Worm (Caenorhabditis elegans) whole organism, early embryonic: ENCODE measurements around the gene srbc-70.

Experiments used
- B0310.2 ChIP-seq: sonication (generic microtip); optimal IDR thresholded peaks from 2 replicates; lab custom pipeline; 2016; ENCODE audit warnings: mild to moderate bottlenecking, missing genetic modification characterization, missing compliant biosample characterization
- F13C5.2 ChIP-seq: sonication (generic microtip); optimal IDR thresholded peaks from 2 replicates; lab custom pipeline; 2017; ENCODE audit warnings: mild to moderate bottlenecking, missing genetic modification characterization, inconsistent platforms, missing compliant biosample characterization
- aly-1 ChIP-seq: sonication (generic microtip); optimal IDR thresholded peaks from 2 replicates; lab custom pipeline; 2016; ENCODE audit warnings: missing genetic modification characterization, missing compliant biosample characterization
- ama-1 ChIP-seq: fragments of 150-350 bp; optimal IDR thresholded peaks from 2 replicates; lab custom pipeline; 2014
- ceh-13 ChIP-seq: fragments of 200-800 bp; sonication (Bioruptor generic); optimal IDR thresholded peaks from 2 replicates; lab custom pipeline; 2018; ENCODE audit warnings: mild to moderate bottlenecking, missing genetic modification characterization, missing compliant biosample characterization
- ceh-36 ChIP-seq: sonication (generic microtip); optimal IDR thresholded peaks from 2 replicates; lab custom pipeline; 2016; ENCODE audit warnings: missing genetic modification characterization, inconsistent platforms, missing compliant biosample characterization
- ets-7 ChIP-seq: sonication (generic microtip); optimal IDR thresholded peaks from 2 replicates; lab custom pipeline; 2016; ENCODE audit warnings: missing genotype, missing genetic modification characterization, missing compliant biosample characterization
- flt-1 ChIP-seq: fragments of 200-800 bp; sonication (Bioruptor generic); IDR thresholded peaks from 2 replicates; pipeline ENCODE4 v1.3.6; 2022; ENCODE audit warnings: missing genetic modification characterization, missing compliant biosample characterization
- hmbx-1 ChIP-seq: sonication (generic microtip); optimal IDR thresholded peaks from 2 replicates; lab custom pipeline; 2016; ENCODE audit warnings: mild to moderate bottlenecking, missing genetic modification characterization, missing compliant biosample characterization
- hmg-4 ChIP-seq: fragments of 200-800 bp; sonication (Bioruptor generic); optimal IDR thresholded peaks from 2 replicates; lab custom pipeline; 2018; ENCODE audit warnings: mild to moderate bottlenecking, missing genetic modification characterization, missing compliant biosample characterization
- hnd-1 ChIP-seq: sonication (generic microtip); optimal IDR thresholded peaks from 2 replicates; lab custom pipeline; 2016; ENCODE audit warnings: missing genetic modification characterization, missing compliant biosample characterization
- pes-1 ChIP-seq: fragments of 200-800 bp; sonication (Bioruptor generic); IDR thresholded peaks from 2 replicates; pipeline ENCODE4 v1.3.6; 2022; ENCODE audit warnings: missing genetic modification reagents, missing genetic modification characterization, missing compliant biosample characterization
- scrt-1 ChIP-seq: fragments of 200-800 bp; sonication (Bioruptor generic); IDR thresholded peaks from 2 replicates; pipeline ENCODE4 v1.3.6; 2022; ENCODE audit warnings: missing genetic modification characterization, missing compliant biosample characterization
- sea-1 ChIP-seq: fragments of 200-800 bp; sonication (Bioruptor generic); conservative IDR thresholded peaks from 2 replicates; pipeline ENCODE4 v1.3.6; 2022; ENCODE audit warnings: missing genetic modification characterization, missing compliant biosample characterization
- tbx-11 ChIP-seq: fragments of 200-800 bp; sonication (Bioruptor generic); IDR thresholded peaks from 2 replicates; pipeline ENCODE4 v1.3.6; 2022; ENCODE audit warnings: missing genetic modification characterization, missing compliant biosample characterization
- tbx-37 ChIP-seq: fragments of 200-800 bp; sonication (Bioruptor generic); conservative IDR thresholded peaks from 2 replicates; pipeline ENCODE4 v1.3.6; 2022; ENCODE audit warnings: missing genetic modification reagents, missing genetic modification characterization, missing compliant biosample characterization
- tra-4 ChIP-seq: sonication (generic microtip); optimal IDR thresholded peaks from 2 replicates; lab custom pipeline; 2017; ENCODE audit warnings: missing genetic modification characterization, missing compliant biosample characterization

Gene srbc-70

DNA sequence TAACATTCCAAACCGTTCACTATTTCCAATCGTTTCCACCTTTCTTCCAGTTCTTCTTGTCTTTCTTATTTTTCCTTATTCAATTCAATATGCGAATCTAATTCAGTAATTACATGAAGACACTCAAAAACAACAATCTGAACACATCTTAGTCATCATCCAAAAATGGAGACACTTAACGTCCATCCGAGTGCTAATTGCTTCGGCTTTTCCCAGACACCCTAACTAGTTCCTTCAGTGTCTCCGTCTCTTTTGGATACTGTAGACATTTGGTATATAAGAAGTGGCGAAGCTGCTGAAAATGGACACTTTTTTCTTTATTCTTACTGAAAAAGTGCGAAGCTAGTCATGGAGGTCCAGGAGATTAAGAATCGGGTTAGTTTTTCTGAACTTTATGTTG lies 35.2 kb upstream of the srbc-70 start, which contains the start of gene col-33:
TSS of gene col-33 (plus strand) at position 301 of the 400 bp plus-strand sequence.
- TF ChIP-seq tbx-37 (GFP tag; lab: Robert Waterston, UW): no peak
- no peak for TF ChIP-seq hnd-1 (tag; lab: Kevin White, UChicago)
- no peak for TF ChIP-seq hmbx-1
- TF ChIP-seq tra-4: no peak
- no peak for TF ChIP-seq ama-1 (lab: Kevin White, UChicago)
- TF ChIP-seq hmg-4 (GFP tag; lab: Kevin White, UChicago): no peak
- no peak for TF ChIP-seq aly-1 (tag; lab: Kevin White, UChicago)
- no peak for TF ChIP-seq ceh-13 (GFP tag; lab: Kevin White, UChicago)
- TF ChIP-seq B0310.2 (tag; lab: Kevin White, UChicago): no peak
- TF ChIP-seq tbx-11 (GFP tag; lab: Robert Waterston, UW): no peak
- no peak for TF ChIP-seq scrt-1 (GFP tag; lab: Robert Waterston, UW)
- TF ChIP-seq pes-1: no peak

DNA sequence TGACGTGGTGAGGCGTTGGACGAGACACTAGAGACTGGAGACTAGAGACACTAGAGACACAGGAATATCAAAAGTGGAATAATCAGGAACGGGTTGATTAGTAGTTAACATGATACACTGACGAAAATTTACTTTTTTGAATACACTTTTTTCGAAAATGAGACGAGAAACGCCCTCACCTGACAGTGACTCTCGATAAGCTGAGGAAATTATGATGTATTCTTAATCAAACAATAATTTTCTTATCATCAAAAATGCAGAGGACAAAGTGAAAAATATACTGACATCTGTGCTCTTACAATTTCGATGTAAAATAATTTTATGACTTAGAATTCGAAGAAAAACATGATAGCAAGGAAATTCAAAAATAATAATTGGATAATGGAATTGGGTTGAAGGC lies 31.6 kb upstream of the srbc-70 start:
- no peak for TF ChIP-seq tbx-37 (GFP tag; lab: Robert Waterston, UW)
- TF ChIP-seq hnd-1 (tag; lab: Kevin White, UChicago): no peak
- no peak for TF ChIP-seq scrt-1 (GFP tag; lab: Robert Waterston, UW)
- TF ChIP-seq hmg-4 (GFP tag; lab: Kevin White, UChicago): no peak
- TF ChIP-seq ets-7 (tag; lab: Kevin White, UChicago): no peak
- TF ChIP-seq pes-1: no peak
- TF ChIP-seq ceh-13 (GFP tag; lab: Kevin White, UChicago): no peak
- no peak for TF ChIP-seq tra-4
- no peak for TF ChIP-seq ama-1 (lab: Kevin White, UChicago)
- TF ChIP-seq B0310.2 (tag; lab: Kevin White, UChicago): no peak
- no peak for TF ChIP-seq ceh-36 (tag; lab: Kevin White, UChicago)
- TF ChIP-seq hmbx-1: no peak
- TF ChIP-seq F13C5.2 (tag; lab: Kevin White, UChicago): no peak

DNA sequence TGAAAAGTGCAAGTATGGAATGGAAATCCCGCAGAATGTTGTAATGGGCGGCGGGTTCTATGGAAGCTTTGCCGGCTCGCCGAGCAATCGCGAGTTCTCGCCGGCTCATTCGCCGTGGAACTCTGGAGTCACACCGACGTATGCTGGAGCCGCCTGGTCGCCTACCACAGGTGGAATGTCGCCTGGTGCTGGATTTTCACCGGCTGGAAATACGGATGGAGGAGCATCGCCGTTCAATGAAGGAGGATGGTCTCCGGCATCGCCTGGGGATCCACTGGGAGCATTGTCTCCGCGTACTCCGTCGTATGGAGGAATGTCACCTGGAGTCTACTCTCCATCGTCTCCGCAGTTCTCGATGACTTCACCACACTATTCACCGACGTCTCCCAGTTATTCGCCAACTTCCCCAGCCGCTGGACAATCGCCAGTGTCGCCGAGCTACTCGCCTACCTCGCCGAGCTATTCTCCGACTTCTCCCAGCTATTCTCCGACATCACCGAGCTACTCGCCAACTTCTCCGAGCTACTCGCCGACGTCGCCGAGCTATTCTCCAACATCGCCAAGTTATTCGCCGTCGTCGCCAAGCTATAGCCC lies 27.3 kb upstream of the srbc-70 start:
- TF ChIP-seq scrt-1 (GFP tag; lab: Robert Waterston, UW): no peak
- TF ChIP-seq ets-7 (tag; lab: Kevin White, UChicago): no peak
- TF ChIP-seq ceh-13 (GFP tag; lab: Kevin White, UChicago): no peak
- TF ChIP-seq aly-1 (tag; lab: Kevin White, UChicago): peak; percentile 1
- TF ChIP-seq hnd-1 (tag; lab: Kevin White, UChicago): no peak
- TF ChIP-seq tra-4: no peak
- no peak for TF ChIP-seq tbx-11 (GFP tag; lab: Robert Waterston, UW)

DNA sequence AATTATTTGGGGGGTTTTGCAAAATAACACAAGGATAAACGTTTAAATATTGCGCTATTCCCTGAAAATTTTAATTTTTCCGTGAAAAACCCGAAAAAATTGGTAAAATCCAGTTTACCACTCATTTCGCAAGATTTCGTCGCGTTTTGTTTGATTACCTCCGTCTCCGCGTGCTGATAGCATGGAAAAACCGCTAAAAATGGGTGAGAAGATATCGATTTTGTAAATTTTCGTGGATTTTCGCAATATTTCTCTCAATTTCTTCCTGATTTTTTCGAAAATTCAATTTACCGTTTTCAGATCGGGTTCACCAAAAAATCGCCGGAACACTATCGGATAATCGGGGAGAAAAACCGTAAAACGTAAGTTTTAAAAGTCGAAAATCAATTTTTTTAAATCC lies 20.0 kb upstream of the srbc-70 start, which contains the start of gene ama-1:
TSS of gene ama-1 (plus strand) at position 301 of the 400 bp plus-strand sequence.
- TF ChIP-seq sea-1 (GFP tag; lab: Robert Waterston, UW) (no peak), ceh-13 (GFP tag; lab: Kevin White, UChicago) (no peak), hmg-4 (GFP tag; lab: Kevin White, UChicago) (no peak), ceh-36 (tag; lab: Kevin White, UChicago) (no peak), B0310.2 (tag; lab: Kevin White, UChicago) (no peak), hmbx-1 (no peak), tbx-11 (GFP tag; lab: Robert Waterston, UW) (no peak), F13C5.2 (tag; lab: Kevin White, UChicago) (no peak), scrt-1 (GFP tag; lab: Robert Waterston, UW) (no peak), ama-1 (lab: Kevin White, UChicago) (no peak), pes-1 (no peak), hnd-1 (tag; lab: Kevin White, UChicago) (no peak), flt-1 (no peak), aly-1 (tag; lab: Kevin White, UChicago) (no peak), tra-4 (no peak)

DNA sequence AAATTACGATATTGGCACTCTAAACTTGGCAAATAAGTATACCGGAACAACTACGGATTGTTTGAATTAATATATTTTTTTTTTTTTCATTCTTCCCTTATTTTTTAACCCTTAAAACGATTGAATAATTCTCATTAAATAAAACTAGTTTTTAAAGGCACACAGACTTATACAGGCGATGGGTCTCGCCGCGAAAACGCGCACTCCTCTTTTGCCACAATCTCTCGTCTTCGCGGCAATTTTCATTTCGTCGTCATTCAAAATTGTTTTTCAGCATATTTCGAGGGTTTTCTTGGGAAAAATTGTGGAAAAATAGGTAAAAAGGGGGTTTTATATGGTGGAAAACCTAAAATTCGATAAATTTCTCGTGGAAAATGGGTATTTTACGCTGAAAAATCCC lies 19.5 kb upstream of the srbc-70 start:
- TF ChIP-seq ceh-13 (GFP tag; lab: Kevin White, UChicago) (no peak), sea-1 (GFP tag; lab: Robert Waterston, UW) (no peak), F13C5.2 (tag; lab: Kevin White, UChicago) (peak; percentile 18)

DNA sequence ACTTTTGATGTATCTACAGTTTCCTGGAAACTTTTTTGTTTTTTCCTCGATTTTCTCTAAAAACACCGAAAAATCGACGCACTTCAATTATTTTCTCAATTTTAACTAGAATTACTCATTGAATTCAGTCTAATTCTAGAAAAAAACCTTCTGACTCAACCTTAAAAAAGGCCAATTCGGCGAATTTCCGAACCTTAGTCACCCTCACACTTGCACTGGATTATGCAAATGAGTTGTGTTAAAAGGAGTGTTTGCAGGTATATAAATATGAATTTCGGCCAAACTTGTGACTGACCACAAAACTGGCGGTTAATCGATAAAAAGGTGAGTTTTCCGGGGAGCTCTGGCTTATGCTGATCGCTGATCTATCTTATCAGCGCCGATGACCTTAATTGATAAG lies 18.7 kb upstream of the srbc-70 start, which contains the start of gene ttr-20:
TSS of gene ttr-20 (plus strand) at position 301 of the 400 bp plus-strand sequence.
- TF ChIP-seq tbx-37 (GFP tag; lab: Robert Waterston, UW) (no peak), ceh-36 (tag; lab: Kevin White, UChicago) (no peak), scrt-1 (GFP tag; lab: Robert Waterston, UW) (no peak)

DNA sequence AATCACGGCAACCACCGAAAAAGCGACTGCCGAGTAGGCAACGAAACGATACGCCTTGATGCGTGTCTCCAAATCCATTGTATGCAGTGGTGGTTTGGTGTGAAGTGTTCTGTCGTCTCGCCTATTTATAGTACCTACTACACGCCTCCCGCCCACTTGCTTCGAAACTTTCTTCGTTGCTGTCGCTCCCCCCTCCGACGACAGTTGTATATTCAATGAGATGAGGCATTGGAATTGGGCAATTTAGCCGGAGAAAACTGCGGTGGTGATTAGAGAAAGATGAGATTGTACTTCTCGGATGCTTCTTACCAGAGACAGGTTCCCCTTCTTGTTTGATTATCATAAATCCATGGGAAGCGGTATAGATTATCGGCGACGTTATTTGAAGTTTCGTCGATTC lies 16.7 kb upstream of the srbc-70 start, which contains the start of gene col-34:
TSS of gene col-34 (minus strand) at position 101 of the 400 bp plus-strand sequence.
- TF ChIP-seq tbx-11 (GFP tag; lab: Robert Waterston, UW) (no peak), hnd-1 (tag; lab: Kevin White, UChicago) (no peak), aly-1 (tag; lab: Kevin White, UChicago) (no peak), pes-1 (no peak), ama-1 (lab: Kevin White, UChicago) (no peak), tra-4 (no peak), hmbx-1 (no peak), flt-1 (no peak), tbx-37 (GFP tag; lab: Robert Waterston, UW) (no peak), F13C5.2 (tag; lab: Kevin White, UChicago) (no peak), B0310.2 (tag; lab: Kevin White, UChicago) (no peak), sea-1 (GFP tag; lab: Robert Waterston, UW) (no peak), scrt-1 (GFP tag; lab: Robert Waterston, UW) (no peak), ceh-36 (tag; lab: Kevin White, UChicago) (no peak), hmg-4 (GFP tag; lab: Kevin White, UChicago) (no peak), ets-7 (tag; lab: Kevin White, UChicago) (no peak), ceh-13 (GFP tag; lab: Kevin White, UChicago) (no peak)
